Worm (Caenorhabditis elegans) whole organism, L4 larva: ENCODE measurements around the gene pmp-5.

Source experiments
- F37D6.2 ChIP-seq: sonication (generic microtip); optimal IDR thresholded peaks from 2 replicates; lab custom pipeline; 2016; ENCODE audit warnings: mild to moderate bottlenecking, missing genetic modification characterization, missing compliant biosample characterization
- R02D3.7 ChIP-seq: fragments of 150-350 bp; sonication (generic microtip); optimal IDR thresholded peaks from 3 replicates; lab custom pipeline; 2014; ENCODE audit warnings: missing biosample characterization, missing genetic modification characterization
- T26A8.4 ChIP-seq: fragments of 200-800 bp; sonication (Bioruptor generic); IDR thresholded peaks from 2 replicates; pipeline ENCODE4 v1.3.6; 2022; ENCODE audit warnings: missing genetic modification characterization, missing compliant biosample characterization
- Y5F2A.4 ChIP-seq: fragments of 200-800 bp; sonication (Bioruptor generic); optimal IDR thresholded peaks from 2 replicates; lab custom pipeline; 2018; ENCODE audit warnings: mild to moderate bottlenecking, missing genetic modification characterization, missing compliant biosample characterization
- Y75B8A.6 ChIP-seq: fragments of 200-800 bp; sonication (Bioruptor generic); IDR thresholded peaks from 2 replicates; pipeline ENCODE4 v1.3.6; 2022; ENCODE audit warnings: missing genetic modification reagents, missing genetic modification characterization, missing compliant biosample characterization
- ZK337.2 ChIP-seq: fragments of 200-800 bp; sonication (Bioruptor generic); IDR thresholded peaks from 2 replicates; pipeline ENCODE4 v1.3.6; 2022; ENCODE audit warnings: missing genetic modification reagents, missing genetic modification characterization, missing compliant biosample characterization
- ZK546.5 ChIP-seq, 2 experiments: sonication (generic microtip); optimal IDR thresholded peaks; 2 replicates each; lab custom pipeline; 2017; ENCODE audit warnings: missing biosample characterization in 2 of 2, missing genetic modification characterization in 2 of 2
- aha-1 ChIP-seq: fragments of 150-350 bp; peaks from one replicate; lab custom pipeline; 2014; ENCODE audit warnings: missing biosample characterization, missing genetic modification characterization
- arid-1 ChIP-seq: fragments of 200-800 bp; sonication (Bioruptor generic); conservative IDR thresholded peaks from 2 replicates; pipeline ENCODE4 v1.3.6; 2022; ENCODE audit warnings: missing genetic modification reagents, missing genetic modification characterization, missing compliant biosample characterization
- attf-4 ChIP-seq: sonication (generic microtip); optimal IDR thresholded peaks from 3 replicates; lab custom pipeline; 2017; ENCODE audit warnings: missing biosample characterization, missing genetic modification characterization
- ceh-28 ChIP-seq: fragments of 150-350 bp; optimal IDR thresholded peaks from 2 replicates; lab custom pipeline; 2014; ENCODE audit warnings: missing biosample characterization, missing genetic modification reagents, missing genetic modification characterization
- ceh-82 ChIP-seq: sonication (generic microtip); optimal IDR thresholded peaks from 2 replicates; lab custom pipeline; 2017; ENCODE audit warnings: missing biosample characterization, missing genetic modification characterization
- daf-16 ChIP-seq, 3 experiments: sonication (generic microtip); optimal IDR thresholded peaks; 2 replicates each; lab custom pipeline; 2016 to 2017; ENCODE audit warnings: missing genetic modification characterization in 3 of 3, missing genetic modification reagents in 3 of 3, mild to moderate bottlenecking in 2 of 3, missing compliant biosample characterization in 2 of 3, missing biosample characterization in 1 of 3, moderate library complexity in 1 of 3
- dve-1 ChIP-seq: sonication (generic microtip); optimal IDR thresholded peaks from 2 replicates; lab custom pipeline; 2017; ENCODE audit warnings: antibody characterized with exemption, mild to moderate bottlenecking, missing genetic modification characterization, missing compliant biosample characterization; ENCODE audit not compliant: insufficient read depth
- fos-1 ChIP-seq: fragments of 150-350 bp; optimal IDR thresholded peaks from 2 replicates; lab custom pipeline; 2014; ENCODE audit warnings: missing biosample characterization, missing genetic modification characterization
- hlh-11 ChIP-seq: fragments of 200-800 bp; sonication (Bioruptor generic); optimal IDR thresholded peaks from 2 replicates; lab custom pipeline; 2018; ENCODE audit warnings: mild to moderate bottlenecking, missing genetic modification characterization, missing compliant biosample characterization
- hlh-30 ChIP-seq: sonication (generic microtip); optimal IDR thresholded peaks from 2 replicates; lab custom pipeline; 2017; ENCODE audit warnings: antibody characterized with exemption, mild to moderate bottlenecking, missing genetic modification characterization, missing compliant biosample characterization; ENCODE audit not compliant: insufficient read depth
- lin-1 ChIP-seq: fragments of 200-800 bp; sonication (Bioruptor generic); IDR thresholded peaks from 2 replicates; pipeline ENCODE4 v1.3.6; 2022; ENCODE audit warnings: missing genetic modification reagents, missing genetic modification characterization, missing compliant biosample characterization
- lin-15B ChIP-seq: fragments of 150-350 bp; sonication (generic microtip); optimal IDR thresholded peaks from 3 replicates; lab custom pipeline; 2014; ENCODE audit warnings: missing biosample characterization, missing genetic modification characterization
- lir-3 ChIP-seq: sonication (generic microtip); optimal IDR thresholded peaks from 2 replicates; lab custom pipeline; 2016; ENCODE audit warnings: mild to moderate bottlenecking, missing genetic modification characterization, missing compliant biosample characterization
- mdl-1 ChIP-seq, 2 experiments: fragments of 150-350 bp in 1 of 2; sonication (generic microtip) in 1 of 2; optimal IDR thresholded peaks; 2 replicates each; lab custom pipeline; 2014 to 2017; ENCODE audit warnings: missing biosample characterization in 2 of 2, missing genetic modification characterization in 2 of 2
- mxl-3 ChIP-seq: fragments of 200-800 bp; sonication (Bioruptor generic); optimal IDR thresholded peaks from 2 replicates; lab custom pipeline; 2018; ENCODE audit warnings: mild to moderate bottlenecking, missing genetic modification characterization, missing compliant biosample characterization
- nhr-11 ChIP-seq: fragments of 150-350 bp; optimal IDR thresholded peaks from 2 replicates; lab custom pipeline; 2014; ENCODE audit warnings: missing biosample characterization, missing genetic modification characterization
- nhr-111 ChIP-seq: fragments of 200-800 bp; sonication (Bioruptor generic); optimal IDR thresholded peaks from 2 replicates; lab custom pipeline; 2018; ENCODE audit warnings: mild to moderate bottlenecking, missing genetic modification characterization, missing compliant biosample characterization
- nhr-237 ChIP-seq: sonication (generic microtip); optimal IDR thresholded peaks from 2 replicates; lab custom pipeline; 2017; ENCODE audit warnings: missing biosample characterization, missing genetic modification characterization
- nhr-28 ChIP-seq: fragments of 150-350 bp; optimal IDR thresholded peaks from 2 replicates; lab custom pipeline; 2014; ENCODE audit warnings: missing biosample characterization, missing genetic modification characterization
- nhr-41 ChIP-seq: fragments of 200-800 bp; sonication (Bioruptor generic); IDR thresholded peaks from 2 replicates; pipeline ENCODE4 v1.3.6; 2022; ENCODE audit warnings: missing genetic modification reagents, missing genetic modification characterization, missing compliant biosample characterization
- nhr-42 ChIP-seq: fragments of 200-800 bp; sonication (Bioruptor generic); IDR thresholded peaks from 2 replicates; pipeline ENCODE4 v1.3.6; 2022; ENCODE audit warnings: missing genetic modification characterization, missing compliant biosample characterization
- nhr-48 ChIP-seq: sonication (generic microtip); optimal IDR thresholded peaks from 2 replicates; lab custom pipeline; 2016; ENCODE audit warnings: mild to moderate bottlenecking, missing genetic modification characterization, missing compliant biosample characterization
- nhr-77 ChIP-seq: fragments of 150-350 bp; optimal IDR thresholded peaks from 2 replicates; lab custom pipeline; 2014; ENCODE audit warnings: missing biosample characterization, missing genetic modification characterization
- pha-4 ChIP-seq, 2 experiments: fragments of 150-350 bp in 1 of 2; fragments of 200-800 bp in 1 of 2; sonication (Bioruptor generic) in 1 of 2; IDR thresholded peaks in 1 of 2; optimal IDR thresholded peaks in 1 of 2; 2 replicates each; pipeline versions ENCODE4 v1.3.6 to Lab custom; 2014 to 2022; ENCODE audit warnings: missing genetic modification characterization in 2 of 2, missing genetic modification reagents in 2 of 2, missing biosample characterization in 1 of 2, missing compliant biosample characterization in 1 of 2
- rbr-2 ChIP-seq: sonication (generic microtip); optimal IDR thresholded peaks from 2 replicates; lab custom pipeline; 2016; ENCODE audit warnings: missing genotype, missing genetic modification characterization, missing compliant biosample characterization
- snpc-1.2 ChIP-seq: fragments of 200-800 bp; sonication (Bioruptor generic); IDR thresholded peaks from 2 replicates; pipeline ENCODE4 v1.3.6; 2022; ENCODE audit warnings: missing genetic modification reagents, missing genetic modification characterization, missing compliant biosample characterization
- spr-3 ChIP-seq: fragments of 200-800 bp; sonication (Bioruptor generic); optimal IDR thresholded peaks from 2 replicates; lab custom pipeline; 2018; ENCODE audit warnings: mild to moderate bottlenecking, missing genetic modification characterization, missing compliant biosample characterization
- tag-97 ChIP-seq: fragments of 200-800 bp; sonication (Bioruptor generic); IDR thresholded peaks from 2 replicates; pipeline ENCODE4 v1.3.6; 2022; ENCODE audit warnings: missing genetic modification characterization, missing compliant biosample characterization
- zfp-3 ChIP-seq: fragments of 200-800 bp; sonication (Bioruptor generic); conservative IDR thresholded peaks from 2 replicates; pipeline ENCODE4 v1.3.6; 2022; ENCODE audit warnings: missing genetic modification reagents, missing genetic modification characterization, missing compliant biosample characterization
- zip-11 ChIP-seq: fragments of 200-800 bp; sonication (Bioruptor generic); IDR thresholded peaks from 2 replicates; pipeline ENCODE4 v1.3.6; 2022; ENCODE audit warnings: missing genetic modification characterization, missing compliant biosample characterization
- ztf-7 ChIP-seq: fragments of 150-350 bp; optimal IDR thresholded peaks from 2 replicates; lab custom pipeline; 2014; ENCODE audit warnings: missing biosample characterization, missing genetic modification characterization

Gene pmp-5

ce11 chrV:6631866-6632265 lies 33.7 kb downstream of the pmp-5 start:
- TF ChIP-seq aha-1 (tag; lab: Kevin White, UChicago) (peak; percentile 83), nhr-11 (tag; lab: Kevin White, UChicago) (no peak)

ce11 chrV:6630769-6631168 lies 34.8 kb downstream of the pmp-5 start:
- TF ChIP-seq nhr-111 (GFP tag; lab: Kevin White, UChicago) (no peak), nhr-48 (tag; lab: Kevin White, UChicago) (peak; percentile 28), Y5F2A.4 (no peak), zfp-3 (GFP tag; lab: Robert Waterston, UW) (no peak), lir-3 (tag; lab: Kevin White, UChicago) (no peak), ceh-28 (no peak), nhr-11 (tag; lab: Kevin White, UChicago) (peak; percentile 63), Y75B8A.6 (no peak), hlh-11 (no peak)

ce11 chrV:6626244-6626643 lies 39.4 kb downstream of the pmp-5 start, which contains the start of gene ppt-1:
Gene ppt-1, minus strand, starts transcription at chrV:6626344.
- TF ChIP-seq dve-1 (tag; lab: Kevin White, UChicago): no peak
- no peak for TF ChIP-seq nhr-237 (tag; lab: Kevin White, UChicago)
- no peak for TF ChIP-seq T26A8.4 (GFP tag; lab: Robert Waterston, UW)
- TF ChIP-seq mxl-3: no peak
- no peak for TF ChIP-seq lin-1
- no peak for TF ChIP-seq snpc-1.2 (GFP tag; lab: Robert Waterston, UW)
- TF ChIP-seq zip-11 (GFP tag; lab: Robert Waterston, UW): no peak
- no peak for TF ChIP-seq spr-3 (GFP tag; lab: Kevin White, UChicago)
- no peak for TF ChIP-seq attf-4 (tag; lab: Kevin White, UChicago)
- no peak for TF ChIP-seq ceh-28
- TF ChIP-seq, all 104 proteins: peak for 0

- TF ChIP-seq nhr-48 (tag; lab: Kevin White, UChicago) (no peak), nhr-11 (tag; lab: Kevin White, UChicago) (no peak), aha-1 (tag; lab: Kevin White, UChicago) (no peak), ztf-7 (tag; lab: Kevin White, UChicago) (no peak), lir-3 (tag; lab: Kevin White, UChicago) (no peak), nhr-42 (GFP tag; lab: Robert Waterston, UW) (no peak), nhr-28 (tag; lab: Kevin White, UChicago) (no peak), arid-1 (no peak), R02D3.7 (tag; lab: Kevin White, UChicago) (no peak), mdl-1 (tag; optimal IDR thresholded peaks at IDR 0.05; lab: Kevin White, UChicago) (no peak), ZK337.2 (no peak), nhr-41 (GFP tag; lab: Robert Waterston, UW) (no peak), rbr-2 (tag; lab: Kevin White, UChicago) (no peak)
- TF ChIP-seq, all 104 proteins: peak for 0
Observed at ce11 chrV:6621894-6622293, 43.7 kb downstream of the pmp-5 start, which contains the start of gene nhr-37. Gene nhr-37, plus strand, starts transcription at chrV:6622194.

- TF ChIP-seq hlh-30 (tag; lab: Kevin White, UChicago) (no peak), fos-1 (no peak), tag-97 (GFP tag; lab: Robert Waterston, UW) (no peak), nhr-77 (tag; lab: Kevin White, UChicago) (no peak), ceh-82 (tag; lab: Kevin White, UChicago) (no peak), F37D6.2 (no peak), ZK546.5 (tag; optimal IDR thresholded peaks at IDR 0.05; lab: Kevin White, UChicago) (no peak), nhr-41 (GFP tag; lab: Robert Waterston, UW) (no peak), Y75B8A.6 (no peak), pha-4 (GFP tag; IDR thresholded peaks at IDR 0.05; lab: Robert Waterston, UW) (no peak), pha-4 (tag; optimal IDR thresholded peaks at IDR 0.05; lab: Kevin White, UChicago) (no peak), daf-16 (GFP tag; optimal IDR thresholded peaks at IDR 0.05; lab: Kevin White, UChicago) (no peak), daf-16 (tag; optimal IDR thresholded peaks at IDR 0.05; lab: Kevin White, UChicago) (no peak), lin-15B (tag; lab: Kevin White, UChicago) (no peak)
- TF ChIP-seq, all 104 proteins: peak for 0
Observed at ce11 chrV:6620809-6621208, 44.8 kb downstream of the pmp-5 start.
